Fruit fly (Drosophila melanogaster) whole organism, embryonic: ENCODE measurements around the gene Irk1.
A peak's percentile ranks its signal among the peaks of the same experiment; 100 is the strongest.

Experiments
- Adf1 ChIP-seq: fragments of 200-800 bp; sonication (Bioruptor generic); IDR thresholded peaks from 2 replicates; pipeline ENCODE4 v1.3.6; 2022; ENCODE audit warnings: missing biosample characterization, missing genetic modification characterization
- Atf6 ChIP-seq: fragments of 200-800 bp; sonication (Bioruptor generic); IDR thresholded peaks from 2 replicates; pipeline ENCODE4 v1.3.6; 2022; ENCODE audit warnings: missing biosample characterization, missing genetic modification characterization
- CG11456 ChIP-seq: fragments of 200-800 bp; sonication (Bioruptor generic); IDR thresholded peaks from 3 replicates; pipeline ENCODE4 v1.3.6; 2022; ENCODE audit warnings: missing biosample characterization, missing genetic modification characterization
- CG14965 ChIP-seq: fragments of 200-800 bp; sonication (Bioruptor generic); optimal IDR thresholded peaks from 2 replicates; lab custom pipeline; 2016; ENCODE audit warnings: missing biosample characterization, missing genetic modification characterization, borderline replicate concordance
- CG15269 ChIP-seq: fragments of 200-800 bp; sonication (Bioruptor generic); optimal IDR thresholded peaks from 2 replicates; lab custom pipeline; 2018; ENCODE audit warnings: missing biosample characterization, mild to moderate bottlenecking, missing genetic modification characterization, moderate library complexity
- CG15514 ChIP-seq: fragments of 200-800 bp; sonication (Bioruptor generic); optimal IDR thresholded peaks from 3 replicates; lab custom pipeline; 2017; ENCODE audit warnings: missing biosample characterization, missing genetic modification characterization, mild to moderate bottlenecking, moderate library complexity, missing genetic modification reagents
- CG17829 ChIP-seq: fragments of 200-800 bp; optimal IDR thresholded peaks from 2 replicates; lab custom pipeline; 2019; ENCODE audit warnings: missing biosample characterization, mild to moderate bottlenecking, missing genetic modification characterization, moderate library complexity
- CG18599 ChIP-seq: fragments of 200-800 bp; sonication (Bioruptor generic); optimal IDR thresholded peaks from 3 replicates; lab custom pipeline; 2017; ENCODE audit warnings: missing biosample characterization, missing genetic modification characterization, mild to moderate bottlenecking, moderate library complexity, missing genetic modification reagents
- CG2120 ChIP-seq: fragments of 200-800 bp; sonication (Bioruptor generic); optimal IDR thresholded peaks from 3 replicates; lab custom pipeline; 2016; ENCODE audit warnings: missing biosample characterization, missing genetic modification characterization
- CG2875 ChIP-seq: fragments of 200-800 bp; sonication (Bioruptor generic); optimal IDR thresholded peaks from 2 replicates; lab custom pipeline; 2017; ENCODE audit warnings: missing biosample characterization, mild to moderate bottlenecking, missing genetic modification characterization, missing genetic modification reagents
- CG32767 ChIP-seq: fragments of 200-800 bp; sonication (Bioruptor generic); IDR thresholded peaks from 2 replicates; pipeline ENCODE4 v1.3.6; 2022; ENCODE audit warnings: missing biosample characterization, missing genetic modification characterization
- CG3281 ChIP-seq: fragments of 200-800 bp; sonication (Bioruptor generic); optimal IDR thresholded peaks from 3 replicates; lab custom pipeline; 2017; ENCODE audit warnings: missing biosample characterization, mild to moderate bottlenecking, missing genetic modification characterization
- CG4424 ChIP-seq: fragments of 200-800 bp; sonication (Bioruptor generic); optimal IDR thresholded peaks from 3 replicates; lab custom pipeline; 2016; ENCODE audit warnings: missing biosample characterization, missing genetic modification characterization
- CG5180 ChIP-seq: fragments of 200-800 bp; sonication (Bioruptor generic); optimal IDR thresholded peaks from 3 replicates; lab custom pipeline; 2017; ENCODE audit warnings: missing biosample characterization, missing genetic modification characterization, mild to moderate bottlenecking, moderate library complexity, missing genetic modification reagents
- CG7786 ChIP-seq: fragments of 200-800 bp; sonication (Bioruptor generic); optimal IDR thresholded peaks from 2 replicates; lab custom pipeline; 2016; ENCODE audit warnings: missing biosample characterization, missing genetic modification characterization
- CG8281 ChIP-seq: fragments of 200-800 bp; sonication (Bioruptor generic); optimal IDR thresholded peaks from 2 replicates; lab custom pipeline; 2018; ENCODE audit warnings: missing biosample characterization, mild to moderate bottlenecking, missing genetic modification characterization, moderate library complexity
- CG9817 ChIP-seq: fragments of 200-800 bp; sonication (Bioruptor generic); optimal IDR thresholded peaks from 2 replicates; lab custom pipeline; 2018; ENCODE audit warnings: missing biosample characterization, mild to moderate bottlenecking, missing genetic modification characterization, moderate library complexity
- Dip3 ChIP-seq: fragments of 200-800 bp; sonication (Bioruptor generic); optimal IDR thresholded peaks from 3 replicates; lab custom pipeline; 2016; ENCODE audit warnings: missing biosample characterization, missing genetic modification characterization
- E2f1 ChIP-seq: fragments of 200-800 bp; sonication (Bioruptor generic); IDR thresholded peaks from 2 replicates; pipeline ENCODE4 v1.3.6; 2022; ENCODE audit warnings: missing biosample characterization, missing genetic modification characterization
- GATAe ChIP-seq: fragments of 200-800 bp; sonication (Bioruptor generic); conservative IDR thresholded peaks from 2 replicates; pipeline ENCODE4 v1.3.6; 2022; ENCODE audit warnings: missing biosample characterization, missing genetic modification characterization
- H2.0 ChIP-seq: fragments of 200-800 bp; sonication (Bioruptor generic); IDR thresholded peaks from 2 replicates; pipeline ENCODE4 v1.3.6; 2022; ENCODE audit warnings: missing biosample characterization, missing genetic modification characterization
- Med ChIP-seq: fragments of 200-800 bp; sonication (Bioruptor generic); peaks from one replicate; lab custom pipeline; 2016; ENCODE audit warnings: missing biosample characterization, missing genetic modification characterization, mild to moderate bottlenecking, inconsistent platforms, moderate library complexity
- Opbp ChIP-seq: fragments of 200-800 bp; sonication (Bioruptor generic); IDR thresholded peaks from 3 replicates; pipeline ENCODE4 v1.3.6; 2022; ENCODE audit warnings: missing biosample characterization, missing genetic modification characterization; ENCODE audit not compliant: partially characterized antibody
- Scr ChIP-seq: fragments of 200-800 bp; sonication (Bioruptor generic); IDR thresholded peaks from 2 replicates; pipeline ENCODE4 v1.3.6; 2022; ENCODE audit warnings: missing biosample characterization, missing genetic modification characterization; ENCODE audit not compliant: partially characterized antibody
- Sry-β ChIP-seq: fragments of 200-800 bp; sonication (Bioruptor generic); optimal IDR thresholded peaks from 2 replicates; lab custom pipeline; 2018; ENCODE audit warnings: missing biosample characterization, mild to moderate bottlenecking, missing genetic modification characterization, moderate library complexity
- Vsx1 ChIP-seq: fragments of 200-800 bp; sonication (Bioruptor generic); optimal IDR thresholded peaks from 2 replicates; lab custom pipeline; 2017; ENCODE audit warnings: missing biosample characterization, mild to moderate bottlenecking, missing genetic modification characterization, missing genetic modification reagents
- abd-A ChIP-seq: fragments of 200-800 bp; sonication (Bioruptor generic); optimal IDR thresholded peaks from 3 replicates; lab custom pipeline; 2019; ENCODE audit warnings: missing biosample characterization, mild to moderate bottlenecking, missing genetic modification characterization, moderate library complexity
- ase ChIP-seq: fragments of 200-800 bp; sonication (Bioruptor generic); IDR thresholded peaks from 3 replicates; pipeline ENCODE4 v1.3.6; 2022; ENCODE audit warnings: missing biosample characterization, missing genetic modification characterization
- bbx ChIP-seq: fragments of 200-800 bp; sonication (Bioruptor generic); IDR thresholded peaks from 2 replicates; pipeline ENCODE4 v1.3.6; 2022; ENCODE audit warnings: missing biosample characterization, missing genetic modification characterization; ENCODE audit not compliant: partially characterized antibody
- bowl ChIP-seq: fragments of 200-800 bp; sonication (Bioruptor generic); IDR thresholded peaks from 2 replicates; pipeline ENCODE4 v1.3.6; 2022; ENCODE audit warnings: missing biosample characterization, missing genetic modification characterization
- chinmo ChIP-seq: fragments of 200-800 bp; sonication (Bioruptor generic); IDR thresholded peaks from 4 replicates; pipeline ENCODE4 v1.3.6; 2022; ENCODE audit warnings: missing biosample characterization, missing genetic modification characterization; ENCODE audit not compliant: partially characterized antibody
- crc ChIP-seq: fragments of 200-800 bp; sonication (Bioruptor generic); optimal IDR thresholded peaks from 2 replicates; lab custom pipeline; 2016; ENCODE audit warnings: missing biosample characterization, missing genetic modification characterization
- crol ChIP-seq: fragments of 200-800 bp; sonication (Bioruptor generic); IDR thresholded peaks from 2 replicates; pipeline ENCODE4 v1.3.6; 2022; ENCODE audit warnings: missing biosample characterization, missing genetic modification characterization
- dmrt11E ChIP-seq: fragments of 200-800 bp; sonication (Bioruptor generic); optimal IDR thresholded peaks from 3 replicates; lab custom pipeline; 2018; ENCODE audit warnings: missing biosample characterization, mild to moderate bottlenecking, missing genetic modification characterization, moderate library complexity
- lab ChIP-seq: fragments of 200-800 bp; sonication (Bioruptor generic); optimal IDR thresholded peaks from 3 replicates; lab custom pipeline; 2017; ENCODE audit warnings: missing biosample characterization, missing genetic modification characterization, mild to moderate bottlenecking, moderate library complexity, missing genetic modification reagents
- lilli ChIP-seq: fragments of 200-800 bp; sonication (Bioruptor generic); optimal IDR thresholded peaks from 3 replicates; lab custom pipeline; 2016; ENCODE audit warnings: missing biosample characterization, missing genetic modification characterization
- lmd ChIP-seq: fragments of 200-800 bp; sonication (Bioruptor generic); IDR thresholded peaks from 2 replicates; pipeline ENCODE4 v1.3.6; 2022; ENCODE audit warnings: missing biosample characterization, missing genetic modification characterization
- lov ChIP-seq, 2 experiments: fragments of 200-800 bp in 1 of 2; fragments of >200 bp in 1 of 2; sonication (Bioruptor generic) in 1 of 2; IDR thresholded peaks in 1 of 2; optimal IDR thresholded peaks in 1 of 2; 2 replicates in 1 of 2; 3 replicates in 1 of 2; pipeline versions ENCODE4 v1.3.6 to Lab custom; 2017 to 2022; ENCODE audit warnings: missing biosample characterization in 1 of 2, missing genetic modification characterization in 1 of 2
- luna ChIP-seq: fragments of 200-800 bp; sonication (Bioruptor generic); optimal IDR thresholded peaks from 2 replicates; lab custom pipeline; 2016; ENCODE audit warnings: missing biosample characterization, missing genetic modification characterization
- nmo ChIP-seq: fragments of 200-800 bp; sonication (Bioruptor generic); optimal IDR thresholded peaks from 2 replicates; lab custom pipeline; 2018; ENCODE audit warnings: missing biosample characterization, mild to moderate bottlenecking, missing genetic modification characterization, moderate library complexity
- psq ChIP-seq: fragments of 200-800 bp; sonication (Bioruptor generic); optimal IDR thresholded peaks from 2 replicates; lab custom pipeline; 2017; ENCODE audit warnings: missing biosample characterization, missing genetic modification characterization
- sima ChIP-seq: fragments of 200-800 bp; sonication (Bioruptor generic); optimal IDR thresholded peaks from 2 replicates; lab custom pipeline; 2016; ENCODE audit warnings: missing biosample characterization, missing genetic modification characterization
- tna ChIP-seq: fragments of 200-800 bp; sonication (Bioruptor generic); IDR thresholded peaks from 2 replicates; pipeline ENCODE4 v1.3.6; 2022; ENCODE audit warnings: missing biosample characterization, missing genetic modification characterization; ENCODE audit not compliant: partially characterized antibody
- toy ChIP-seq: fragments of 200-800 bp; sonication (Bioruptor generic); IDR thresholded peaks from 2 replicates; pipeline ENCODE4 v1.3.6; 2022; ENCODE audit warnings: missing biosample characterization, missing genetic modification characterization
- ttk ChIP-seq: fragments of 200-800 bp; sonication (Bioruptor generic); IDR thresholded peaks from 2 replicates; pipeline ENCODE4 v2.1.2; 2022; ENCODE audit warnings: missing biosample characterization, missing genetic modification characterization
- wdn ChIP-seq: fragments of 200-800 bp; sonication (Bioruptor generic); IDR thresholded peaks from 2 replicates; pipeline ENCODE4 v1.3.6; 2022; ENCODE audit warnings: missing biosample characterization, missing genetic modification characterization
- wek ChIP-seq: fragments of 200-800 bp; sonication (Bioruptor generic); optimal IDR thresholded peaks from 3 replicates; lab custom pipeline; 2018; ENCODE audit warnings: missing biosample characterization, mild to moderate bottlenecking, missing genetic modification characterization, moderate library complexity

The Irk1 gene

dm6 chr3R:23191108-23191771, 23.1 kb downstream of the Irk1 start (continued):
- TF ChIP-seq Med (GFP tag; lab: Kevin White, UChicago) (peak; percentile 85), CG2120 (GFP tag; lab: Kevin White, UChicago) (peak; percentile 70), CG7786 (GFP tag; lab: Kevin White, UChicago) (peak; percentile 28), H2.0 (GFP tag; lab: Robert Waterston, UW) (peak; percentile 7; the same call in 1 of the 2 replicates), bbx (GFP tag; lab: Robert Waterston, UW) (0 out of 2 replicates have a peak, but pooled peaks have one; percentile 35), CG4424 (peak; percentile 2), Scr (GFP tag; lab: Robert Waterston, UW) (peak; percentile 40; the same call in 1 of the 2 replicates), abd-A (tag; lab: Kevin White, UChicago) (no peak), bowl (GFP tag; lab: Robert Waterston, UW) (0 out of 2 replicates have a peak, but pooled peaks have one; percentile 21), psq (peak; percentile 5), GATAe (no peak), CG9817 (no peak), Atf6 (GFP tag; lab: Robert Waterston, UW) (peak; percentile 56; the same call in 1 of the 2 replicates), toy (GFP tag; lab: Robert Waterston, UW) (no peak), ttk (GFP tag; lab: Robert Waterston, UW) (no peak), Dip3 (GFP tag; lab: Kevin White, UChicago) (no peak), CG15514 (no peak), crc (GFP tag; lab: Kevin White, UChicago) (no peak), CG15269 (tag; lab: Kevin White, UChicago) (peak; percentile 34), sima (GFP tag; lab: Kevin White, UChicago) (no peak), chinmo (GFP tag; lab: Robert Waterston, UW) (peak; percentile 79; the same call in 2 of the 4 replicates), wdn (peak; percentile 47), Vsx1 (GFP tag; lab: Kevin White, UChicago) (no peak), CG32767 (GFP tag; lab: Robert Waterston, UW) (no peak), CG3281 (GFP tag; lab: Kevin White, UChicago) (peak; percentile 56), CG11456 (0 out of 3 replicates have a peak, but pooled peaks have one; percentile 24), lov (optimal IDR thresholded peaks at IDR 0.05; lab: Kevin White, UChicago) (no peak), lov (GFP tag; IDR thresholded peaks at IDR 0.05; lab: Robert Waterston, UW) (no peak), dmrt11E (no peak), E2f1 (no peak), Sry-β (GFP tag; lab: Kevin White, UChicago) (no peak), lilli (GFP tag; lab: Kevin White, UChicago) (peak; percentile 34)

dm6 chr3R:23192984-23193383, 24.9 kb downstream of the Irk1 start:
- no peak for TF ChIP-seq tna (GFP tag; lab: Robert Waterston, UW)
- no peak for TF ChIP-seq ase (GFP tag; lab: Robert Waterston, UW)
- TF ChIP-seq CG8281 (tag; lab: Kevin White, UChicago) = peak; percentile 68
- 0 out of 2 replicates have a peak, but pooled peaks have one; percentile 9 for TF ChIP-seq toy (GFP tag; lab: Robert Waterston, UW)

- TF ChIP-seq wek (no peak), CG17829 (tag; lab: Kevin White, UChicago) (peak; percentile 4), lab (no peak), Adf1 (no peak), lmd (GFP tag; lab: Robert Waterston, UW) (no peak), CG2875 (GFP tag; lab: Kevin White, UChicago) (no peak), CG18599 (GFP tag; lab: Kevin White, UChicago) (no peak), nmo (GFP tag; lab: Kevin White, UChicago) (no peak), CG5180 (GFP tag; lab: Kevin White, UChicago) (no peak), Opbp (no peak), crol (GFP tag; lab: Robert Waterston, UW) (no peak), CG14965 (GFP tag; lab: Kevin White, UChicago) (no peak), luna (GFP tag; lab: Kevin White, UChicago) (no peak)
Measured at dm6 chr3R:23193400-23193799, 25.3 kb downstream of the Irk1 start.
